Worm (Caenorhabditis elegans) whole organism, young adult: ENCODE results near the gene sri-77.

Source experiments
- F52B5.7 ChIP-seq: sonication (generic microtip); optimal IDR thresholded peaks from 2 replicates; lab custom pipeline; 2016; ENCODE audit warnings: mild to moderate bottlenecking, missing genetic modification characterization, missing compliant biosample characterization
- Y56A3A.18 ChIP-seq: fragments of 200-800 bp; sonication (Bioruptor generic); IDR thresholded peaks from 2 replicates; pipeline ENCODE4 v1.3.6; 2022; ENCODE audit warnings: missing genetic modification reagents, missing genetic modification characterization, missing compliant biosample characterization
- aptf-2 ChIP-seq: fragments of 200-800 bp; sonication (Bioruptor generic); conservative IDR thresholded peaks from 2 replicates; pipeline ENCODE4 v1.3.6; 2022; ENCODE audit warnings: missing genetic modification reagents, missing genetic modification characterization, missing compliant biosample characterization
- egl-44 ChIP-seq: fragments of 200-800 bp; sonication (Bioruptor generic); IDR thresholded peaks from 2 replicates; pipeline ENCODE4 v1.3.6; 2022; ENCODE audit warnings: missing genetic modification reagents, missing genetic modification characterization, missing compliant biosample characterization
- lin-35 ChIP-seq, 3 experiments: fragments of 150-350 bp in 2 of 3; sonication (generic microtip) in 1 of 3; optimal IDR thresholded peaks; 2 replicates each; lab custom pipeline; 2014 to 2018; ENCODE audit warnings: missing biosample characterization in 3 of 3, missing genetic modification characterization in 3 of 3, missing genetic modification reagents in 3 of 3
- madf-3 ChIP-seq: fragments of 200-800 bp; sonication (Bioruptor generic); IDR thresholded peaks from 2 replicates; pipeline ENCODE4 v1.3.6; 2022; ENCODE audit warnings: missing genetic modification reagents, missing genetic modification characterization, missing compliant biosample characterization
- nfyb-1 ChIP-seq: fragments of 200-800 bp; sonication (Bioruptor generic); IDR thresholded peaks from 2 replicates; pipeline ENCODE4 v1.3.6; 2022; ENCODE audit warnings: missing genetic modification reagents, missing genetic modification characterization, missing compliant biosample characterization
- unc-62 ChIP-seq: fragments of 150-350 bp; optimal IDR thresholded peaks from 2 replicates; lab custom pipeline; 2014; ENCODE audit warnings: missing biosample characterization, missing genetic modification reagents, missing genetic modification characterization
- zfh-2 ChIP-seq: fragments of 200-800 bp; sonication (Bioruptor generic); conservative IDR thresholded peaks from 2 replicates; pipeline ENCODE4 v1.3.6; 2022; ENCODE audit warnings: missing genetic modification reagents, missing genetic modification characterization, missing compliant biosample characterization

ce11 chrII:2637359-2637758 is 32.1 kb upstream of the sri-77 start, which contains the start of gene F22E5.21:
- TF ChIP-seq aptf-2 (GFP tag; lab: Robert Waterston, UW) (no peak), unc-62 (GFP tag; lab: Kevin White, UChicago) (no peak), zfh-2 (GFP tag; lab: Robert Waterston, UW) (no peak), lin-35 (GFP tag; optimal IDR thresholded peaks at IDR 0.05; lab: Kevin White, UChicago) (no peak), Y56A3A.18 (no peak), madf-3 (GFP tag; lab: Robert Waterston, UW) (no peak), F52B5.7 (tag; lab: Kevin White, UChicago) (no peak), egl-44 (GFP tag; lab: Robert Waterston, UW) (no peak), nfyb-1 (no peak)
